Worm (Caenorhabditis elegans) whole organism, L2 larva: Measurements from ENCODE around the gene smc-5.

Experiments used
- R02D3.7 ChIP-seq: fragments of 150-350 bp; optimal IDR thresholded peaks from 2 replicates; lab custom pipeline; 2014; ENCODE audit warnings: missing biosample characterization, missing genetic modification characterization
- ama-1 ChIP-seq: fragments of 150-350 bp; optimal IDR thresholded peaks from 2 replicates; lab custom pipeline; 2018; ENCODE audit warnings: inconsistent platforms
- blmp-1 ChIP-seq: sonication (generic microtip); optimal IDR thresholded peaks from 2 replicates; lab custom pipeline; 2017; ENCODE audit warnings: missing genetic modification characterization, mild to moderate bottlenecking, missing compliant biosample characterization, antibody characterized with exemption, moderate library complexity; ENCODE audit not compliant: insufficient read depth
- lin-11 ChIP-seq: fragments of 150-350 bp; sonication (generic microtip); optimal IDR thresholded peaks from 2 replicates; lab custom pipeline; 2014; ENCODE audit warnings: missing biosample characterization, missing genetic modification characterization, inconsistent platforms, mixed read lengths
- nhr-10 ChIP-seq: sonication (generic microtip); optimal IDR thresholded peaks from 2 replicates; lab custom pipeline; 2017; ENCODE audit warnings: missing biosample characterization, missing genetic modification characterization

DNA sequence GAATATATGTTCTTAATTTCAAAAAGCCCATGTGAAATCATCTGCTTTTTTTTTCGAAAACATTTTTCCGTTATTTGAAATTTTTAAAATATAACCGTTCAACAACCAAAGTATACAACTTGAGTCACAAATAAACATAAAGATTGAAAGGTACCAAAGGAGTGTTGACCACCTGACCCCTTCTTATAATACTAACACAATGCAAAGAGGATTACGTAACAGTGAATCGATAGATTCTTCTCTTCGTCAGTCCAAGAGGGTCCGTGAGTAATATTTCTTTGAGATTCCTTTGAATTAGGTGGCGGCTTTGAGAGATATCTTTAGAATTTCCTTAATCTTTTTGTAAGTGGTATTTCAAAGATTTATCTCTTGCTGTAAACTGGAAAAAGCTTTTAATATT, 45.8 kb upstream of the smc-5 start:
- no peak for TF ChIP-seq R02D3.7
- TF ChIP-seq ama-1 (lab: Kevin White, UChicago), result no peak
- TF ChIP-seq blmp-1, result no peak
- TF ChIP-seq lin-11 (tag; lab: Kevin White, UChicago), result no peak
- TF ChIP-seq nhr-10 (tag; lab: Kevin White, UChicago), result no peak
